Worm (Caenorhabditis elegans) whole organism, mixed stage, embryonic: ENCODE data around the gene hst-3.1.

ENCODE experiments used
- ces-1 ChIP-seq: fragments of 150-350 bp; optimal IDR thresholded peaks from 2 replicates; lab custom pipeline; 2014; ENCODE audit warnings: missing biosample characterization, missing genetic modification reagents, missing genetic modification characterization
- cnd-1 ChIP-seq: fragments of 200-800 bp; sonication (Bioruptor generic); optimal IDR thresholded peaks from 2 replicates; lab custom pipeline; 2018; ENCODE audit warnings: mild to moderate bottlenecking, missing genetic modification characterization, missing compliant biosample characterization
- elt-3 ChIP-seq: fragments of 150-350 bp; optimal IDR thresholded peaks from 2 replicates; lab custom pipeline; 2014; ENCODE audit warnings: missing biosample characterization, missing genetic modification characterization
- flh-1 ChIP-seq: fragments of 200-800 bp; sonication (Bioruptor generic); optimal IDR thresholded peaks from 2 replicates; lab custom pipeline; 2018; ENCODE audit warnings: mild to moderate bottlenecking, missing genetic modification characterization, moderate library complexity, missing compliant biosample characterization
- lin-13 ChIP-seq: fragments of 150-350 bp; optimal IDR thresholded peaks from 2 replicates; lab custom pipeline; 2014; ENCODE audit warnings: missing biosample characterization, missing genetic modification characterization
- mep-1 ChIP-seq: fragments of 150-350 bp; optimal IDR thresholded peaks from 2 replicates; lab custom pipeline; 2017; ENCODE audit warnings: missing biosample characterization, missing genetic modification reagents, missing genetic modification characterization, inconsistent platforms
- nhr-12 ChIP-seq: fragments of 150-350 bp; optimal IDR thresholded peaks from 2 replicates; lab custom pipeline; 2014; ENCODE audit warnings: missing biosample characterization, missing genetic modification characterization
- nhr-76 ChIP-seq: sonication (generic microtip); optimal IDR thresholded peaks from 2 replicates; lab custom pipeline; 2017; ENCODE audit warnings: missing biosample characterization, missing genetic modification characterization
- pha-4 ChIP-seq: fragments of 150-350 bp; optimal IDR thresholded peaks from 2 replicates; lab custom pipeline; 2018; ENCODE audit warnings: missing biosample characterization, missing genetic modification reagents, missing genetic modification characterization
- snpc-4 ChIP-seq: fragments of 150-350 bp; optimal IDR thresholded peaks from 2 replicates; lab custom pipeline; 2014; ENCODE audit warnings: missing biosample characterization, missing genetic modification characterization
- sptf-1 ChIP-seq: sonication (generic microtip); optimal IDR thresholded peaks from 2 replicates; lab custom pipeline; 2017; ENCODE audit warnings: mild to moderate bottlenecking, missing genetic modification characterization, moderate library complexity, missing compliant biosample characterization
- unc-39 ChIP-seq: fragments of 150-350 bp; optimal IDR thresholded peaks from 2 replicates; lab custom pipeline; 2014; ENCODE audit warnings: missing biosample characterization, missing genetic modification characterization
- unc-62 ChIP-seq: fragments of 150-350 bp; optimal IDR thresholded peaks from 2 replicates; lab custom pipeline; 2014; ENCODE audit warnings: missing biosample characterization, missing genetic modification reagents, missing genetic modification characterization
- ztf-11 ChIP-seq: fragments of 150-350 bp; optimal IDR thresholded peaks from 2 replicates; lab custom pipeline; 2014; ENCODE audit warnings: missing biosample characterization, missing genetic modification characterization

ce11 chrII:6122641-6123424 lies 46.2 kb downstream of the hst-3.1 start:
- no peak for TF ChIP-seq mep-1 (tag; lab: Kevin White, UChicago)
- no peak for TF ChIP-seq pha-4 (tag; lab: Kevin White, UChicago)
- TF ChIP-seq flh-1 (GFP tag; lab: Kevin White, UChicago), result no peak
- no peak for TF ChIP-seq nhr-12 (tag; lab: Kevin White, UChicago)
- no peak for TF ChIP-seq unc-62 (GFP tag; lab: Kevin White, UChicago)
- no peak for TF ChIP-seq sptf-1
- no peak for TF ChIP-seq unc-39
- no peak for TF ChIP-seq ztf-11 (tag; lab: Kevin White, UChicago)
- TF ChIP-seq elt-3 (tag; lab: Kevin White, UChicago), result no peak
- no peak for TF ChIP-seq cnd-1 (tag; lab: Kevin White, UChicago)
- no peak for TF ChIP-seq snpc-4 (tag; lab: Kevin White, UChicago)
- TF ChIP-seq nhr-76 (tag; lab: Kevin White, UChicago), result no peak
- TF ChIP-seq lin-13 (tag; lab: Kevin White, UChicago), result no peak
- TF ChIP-seq ces-1 (GFP tag; lab: Kevin White, UChicago), result no peak
